Worm (Caenorhabditis elegans): Measurements from ENCODE around the gene F44E2.6.

ce11 chrIII:8838075-8838474 is 6.9 kb downstream of the F44E2.6 start, which contains the start of gene F44E2.4:
- TF ChIP-seq dao-5 (tag; optimal IDR thresholded peaks at IDR 0.05) = no peak
- TF ChIP-seq him-1 (tag; optimal IDR thresholded peaks at IDR 0.05) = no peak

Data from whole organism, L4/young adult.